Worm (Caenorhabditis elegans): ENCODE data around the gene cla-1.

ce11 chrIV:7586972-7587371 lies 1.8 kb upstream of the cla-1 start:
- TF ChIP-seq unc-62 (GFP tag; optimal IDR thresholded peaks at IDR 0.05) (no peak), nhr-77 (tag; optimal IDR thresholded peaks at IDR 0.05) (no peak), snpc-4 (tag; optimal IDR thresholded peaks at IDR 0.05) (no peak), mdl-1 (tag; optimal IDR thresholded peaks at IDR 0.05) (no peak), F13H6.1 (tag; optimal IDR thresholded peaks at IDR 0.05) (no peak), blmp-1 (tag; optimal IDR thresholded peaks at IDR 0.05; ENCODE audit: insufficient read depth) (no peak), nhr-129 (tag; optimal IDR thresholded peaks at IDR 0.05) (no peak), lin-39 (tag; optimal IDR thresholded peaks at IDR 0.05) (no peak), nhr-237 (tag; optimal IDR thresholded peaks at IDR 0.05) (no peak), ztf-4 (tag; optimal IDR thresholded peaks at IDR 0.05) (no peak), nhr-6 (tag; optimal IDR thresholded peaks at IDR 0.05) (no peak), ceh-82 (tag; optimal IDR thresholded peaks at IDR 0.05) (no peak)
